Fruit fly (Drosophila melanogaster): ENCODE data around the gene CG31465.

DNA sequence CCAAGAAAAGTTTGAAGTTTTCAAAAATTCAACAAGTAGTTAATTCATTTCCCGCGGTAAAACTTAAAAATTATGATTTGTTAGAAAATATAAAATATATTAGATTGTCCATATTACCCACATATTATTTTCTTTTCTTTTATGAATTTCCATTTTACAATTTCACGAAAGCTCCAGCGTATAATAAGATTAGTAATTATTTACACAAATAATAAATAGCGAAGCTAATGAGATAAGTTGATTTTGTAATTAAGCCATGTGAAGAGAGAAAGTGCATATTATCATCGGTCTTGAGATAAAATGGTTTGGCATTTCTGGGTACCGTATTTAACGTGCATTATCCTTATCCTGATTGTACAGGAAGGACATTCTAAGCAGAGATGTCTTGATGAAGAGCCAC, 30.9 kb downstream of the CG31465 start, which contains the start of gene Qsox3:
- TF ChIP-seq EcR (GFP tag; optimal IDR thresholded peaks at IDR 0.05) (no peak), CG8478 (optimal IDR thresholded peaks at IDR 0.05) (no peak), psq (optimal IDR thresholded peaks at IDR 0.05) (no peak), pan (optimal IDR thresholded peaks at IDR 0.05) (no peak), Dll (optimal IDR thresholded peaks at IDR 0.05) (no peak)
